Worm (Caenorhabditis elegans) whole organism, young adult: ENCODE data around the gene srx-114.

Source experiments
- B0019.2 ChIP-seq: fragments of 200-800 bp; sonication (Bioruptor generic); conservative IDR thresholded peaks from 2 replicates; pipeline ENCODE4 v1.3.6; 2022; ENCODE audit warnings: missing genetic modification reagents, missing genetic modification characterization, missing compliant biosample characterization
- C06A6.2 ChIP-seq: fragments of 200-800 bp; sonication (Bioruptor generic); conservative IDR thresholded peaks from 2 replicates; pipeline ENCODE4 v1.3.6; 2022; ENCODE audit warnings: missing genetic modification characterization, missing compliant biosample characterization
- bed-1 ChIP-seq: fragments of 200-800 bp; sonication (Bioruptor generic); IDR thresholded peaks from 2 replicates; pipeline ENCODE4 v1.3.6; 2022; ENCODE audit warnings: missing genetic modification reagents, missing genetic modification characterization, missing compliant biosample characterization
- dpl-1 ChIP-seq: fragments of 150-350 bp; optimal IDR thresholded peaks from 2 replicates; lab custom pipeline; 2014; ENCODE audit warnings: missing biosample characterization, missing genetic modification reagents, missing genetic modification characterization
- madf-3 ChIP-seq: fragments of 200-800 bp; sonication (Bioruptor generic); IDR thresholded peaks from 2 replicates; pipeline ENCODE4 v1.3.6; 2022; ENCODE audit warnings: missing genetic modification reagents, missing genetic modification characterization, missing compliant biosample characterization
- nhr-120 ChIP-seq: fragments of 200-800 bp; sonication (Bioruptor generic); IDR thresholded peaks from 2 replicates; pipeline ENCODE4 v1.3.6; 2022; ENCODE audit warnings: missing genetic modification characterization, missing compliant biosample characterization
- ztf-6 ChIP-seq: fragments of 200-800 bp; sonication (Bioruptor generic); IDR thresholded peaks from 2 replicates; pipeline ENCODE4 v1.3.6; 2022; ENCODE audit warnings: missing genetic modification reagents, missing genetic modification characterization, missing compliant biosample characterization

ce11 chrII:5453547-5453946, 20.6 kb upstream of the srx-114 start, which contains the start of gene dhs-5:
- TF ChIP-seq madf-3 (GFP tag; lab: Robert Waterston, UW): no peak
- no peak for TF ChIP-seq B0019.2 (GFP tag; lab: Robert Waterston, UW)
- TF ChIP-seq ztf-6 (GFP tag; lab: Robert Waterston, UW): no peak
- TF ChIP-seq bed-1: no peak
- no peak for TF ChIP-seq dpl-1 (GFP tag; lab: Kevin White, UChicago)
- no peak for TF ChIP-seq nhr-120 (GFP tag; lab: Robert Waterston, UW)
- no peak for TF ChIP-seq C06A6.2 (GFP tag; lab: Robert Waterston, UW)
